Worm (Caenorhabditis elegans): ENCODE measurements around the gene polk-1.

polk-1 gene

DNA sequence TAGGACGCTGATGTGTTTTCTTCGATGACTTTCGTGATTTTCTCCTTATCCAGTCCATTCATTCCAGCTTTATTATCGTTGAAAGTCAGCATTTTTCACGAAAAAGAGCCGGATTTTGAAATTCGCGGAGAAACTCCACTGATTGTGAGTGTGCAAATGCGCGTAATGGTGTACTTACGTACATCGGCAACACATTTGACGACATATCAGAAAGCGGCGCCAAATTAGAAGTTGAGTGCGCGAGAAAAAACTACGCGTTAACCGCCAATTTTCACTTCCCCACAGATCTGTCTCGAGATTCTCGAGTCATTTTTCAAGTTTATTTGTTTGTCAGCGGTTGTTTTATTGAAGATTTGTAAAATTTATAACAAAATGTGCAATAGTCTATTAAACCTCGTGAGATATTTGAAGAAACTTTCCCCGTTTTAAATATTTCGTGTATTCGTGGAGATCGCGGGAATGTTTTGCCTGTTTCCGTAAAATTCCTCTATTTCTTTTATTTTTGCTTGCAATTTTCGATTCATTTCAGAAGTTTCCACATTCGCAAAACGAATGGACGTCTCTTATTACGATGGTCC is at the start of gene polk-1, which contains the start of gene gpr-1:
TSS of gene polk-1 (minus strand) at position 186 of the 578 bp plus-strand sequence.
TSS of gene gpr-1 (plus strand) at position 528 of the 578 bp plus-strand sequence.
- TF ChIP-seq unc-62 (GFP tag; optimal IDR thresholded peaks at IDR 0.05) = no peak

DNA sequence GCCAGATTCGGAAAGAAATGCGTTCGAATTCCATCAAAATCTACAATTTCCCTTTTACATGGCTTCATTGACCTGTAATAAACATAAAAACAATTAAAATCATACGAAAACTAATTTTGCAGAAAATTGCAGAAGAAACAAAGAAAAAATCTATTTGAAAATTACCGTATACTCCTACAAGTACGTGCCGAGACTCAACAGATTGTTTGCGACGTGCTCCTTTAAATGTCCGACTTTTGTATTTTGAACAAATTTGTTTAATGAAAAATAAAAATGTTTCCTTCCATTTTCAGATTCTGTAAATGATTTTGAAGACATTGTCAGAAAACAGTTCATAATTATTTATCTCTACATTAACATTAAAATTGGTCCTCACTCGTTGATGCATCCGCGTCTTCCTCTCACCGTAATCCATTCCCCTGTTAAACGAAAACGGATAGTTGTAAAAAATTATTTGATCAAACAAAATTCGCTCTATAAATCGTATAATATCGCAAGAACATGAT is 46.6 kb upstream of the polk-1 start, which contains the start of gene pgl-2:
TSS of gene pgl-2 (minus strand) at position 456 of the 506 bp plus-strand sequence.
- TF ChIP-seq unc-62 (GFP tag; optimal IDR thresholded peaks at IDR 0.05) = no peak

DNA sequence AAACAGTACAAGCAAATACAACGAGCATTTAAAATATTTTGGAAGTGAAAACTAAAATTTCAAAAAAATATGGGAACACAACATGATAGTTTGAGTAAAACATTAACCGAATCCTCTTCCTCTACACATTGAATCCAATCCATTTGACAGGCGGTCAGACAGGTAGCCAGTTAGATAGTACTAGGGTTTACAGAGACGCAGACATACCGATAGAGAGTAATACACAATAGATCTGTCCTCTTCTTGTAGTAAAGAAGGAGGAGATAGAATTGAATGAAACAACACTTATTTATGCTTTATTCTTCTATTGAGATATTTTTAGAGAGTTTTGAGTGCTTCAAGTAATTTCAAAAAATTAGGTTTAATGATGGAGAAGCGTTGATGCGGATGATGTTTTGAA is 40.3 kb upstream of the polk-1 start:
- TF ChIP-seq unc-62 (GFP tag; optimal IDR thresholded peaks at IDR 0.05) = no peak

DNA sequence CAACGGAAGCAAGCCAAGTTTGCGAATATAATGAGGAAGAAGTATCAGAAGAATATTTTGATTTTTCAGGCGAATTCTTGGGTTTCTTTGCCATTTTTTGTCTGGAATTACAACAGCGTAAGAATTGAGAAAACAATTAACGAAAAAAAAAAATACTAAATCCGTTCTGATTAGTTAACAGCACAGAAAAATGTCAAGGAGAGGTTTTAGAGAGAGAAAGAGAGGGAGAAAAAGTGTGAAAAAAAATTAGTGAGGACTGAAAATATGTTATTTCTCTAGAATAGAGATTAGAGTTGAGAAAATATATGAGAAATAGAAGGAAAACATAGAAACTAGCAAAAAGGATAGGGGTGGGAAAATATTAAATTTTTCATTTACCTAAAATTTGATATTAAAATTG is 39.0 kb upstream of the polk-1 start, which contains the start of gene dpy-19:
TSS of gene dpy-19 (minus strand) at position 101 of the 400 bp plus-strand sequence.
- TF ChIP-seq unc-62 (GFP tag; optimal IDR thresholded peaks at IDR 0.05) = no peak

DNA sequence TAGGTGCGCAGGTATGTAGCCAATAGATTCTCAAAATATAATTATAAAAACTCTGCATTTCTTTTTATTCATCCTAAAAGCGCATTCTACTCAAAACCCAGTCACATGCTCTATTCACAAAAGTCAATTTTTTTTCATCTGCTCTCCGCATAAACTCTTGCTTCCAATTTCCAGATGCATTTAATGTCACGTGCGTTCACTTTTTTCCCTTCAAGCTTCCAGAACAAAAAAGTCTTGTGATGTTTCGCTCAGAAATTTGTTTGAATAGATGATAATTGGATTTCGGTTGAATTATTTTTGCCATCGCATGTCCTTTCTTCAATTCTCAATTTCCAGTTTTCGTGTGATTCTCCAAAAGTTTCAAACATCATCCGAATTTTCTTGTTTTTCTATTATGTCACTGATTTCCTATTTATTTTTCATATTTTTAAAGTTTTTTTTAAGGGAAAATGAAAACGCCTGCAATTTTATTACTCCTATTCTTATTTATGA is 36.6 kb upstream of the polk-1 start, which contains the start of gene F22B7.1:
TSS of gene F22B7.1 (plus strand) at position 442 of the 492 bp plus-strand sequence.
- TF ChIP-seq unc-62 (GFP tag; optimal IDR thresholded peaks at IDR 0.05) = no peak

ce11 chrIII:8663143-8663542 is 34.8 kb upstream of the polk-1 start:
- TF ChIP-seq unc-62 (GFP tag; optimal IDR thresholded peaks at IDR 0.05) = no peak

ce11 chrIII:8658367-8658761 is 30.0 kb upstream of the polk-1 start:
- TF ChIP-seq unc-62 (GFP tag; optimal IDR thresholded peaks at IDR 0.05) = no peak

DNA sequence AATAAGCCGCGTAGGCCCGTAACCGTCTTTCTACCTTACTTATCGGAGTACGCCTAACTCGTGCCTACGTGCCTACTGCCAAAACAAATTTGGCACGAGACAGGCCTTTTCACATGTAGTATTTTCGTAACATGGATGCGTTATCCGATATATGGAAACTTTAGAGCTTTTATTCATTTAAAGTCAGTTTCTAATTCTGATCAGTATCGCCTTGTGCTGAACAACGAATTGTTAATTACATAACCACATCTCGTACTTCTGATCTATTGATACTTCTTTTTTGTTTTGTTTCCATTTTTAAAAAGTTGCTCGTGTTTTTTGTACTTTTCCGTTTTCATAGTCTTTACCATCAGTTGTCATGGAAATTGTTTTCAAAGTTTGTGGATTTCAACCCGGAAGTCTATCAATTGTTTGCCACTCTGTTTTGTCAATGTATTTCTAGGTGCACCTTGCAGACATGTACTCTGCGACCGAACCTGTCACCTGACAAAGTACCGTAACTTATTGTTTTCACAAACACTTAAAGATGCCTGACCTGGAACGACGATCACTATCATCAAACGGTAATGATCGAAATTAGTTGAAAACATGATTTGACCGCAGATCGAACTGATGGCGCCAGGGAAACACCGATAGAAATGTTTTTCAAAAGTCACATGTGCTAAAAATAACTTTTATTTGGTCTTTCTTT is 29.4 kb upstream of the polk-1 start:
- TF ChIP-seq unc-62 (GFP tag; optimal IDR thresholded peaks at IDR 0.05) = no peak

- TF ChIP-seq unc-62 (GFP tag; optimal IDR thresholded peaks at IDR 0.05) = no peak
Observed at ce11 chrIII:8656957-8657356, 28.6 kb upstream of the polk-1 start.

DNA sequence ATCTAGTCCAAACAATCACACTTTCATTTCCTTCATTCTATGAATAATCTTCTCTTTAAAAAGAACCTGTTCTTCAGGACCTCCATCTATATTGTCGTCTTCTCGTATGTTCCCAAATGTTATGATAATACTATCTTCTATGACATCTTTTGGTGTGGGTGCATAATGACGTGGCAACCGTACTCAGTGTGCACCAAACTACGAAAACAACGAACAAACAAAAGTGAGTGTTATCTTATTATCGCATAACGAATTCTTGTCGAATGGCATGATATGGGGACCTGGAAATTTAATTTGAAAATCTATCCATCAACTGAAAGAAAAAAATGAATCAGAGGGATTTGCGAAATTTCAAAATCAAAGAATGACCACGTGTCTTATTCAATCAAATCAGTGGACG is 27.7 kb upstream of the polk-1 start:
- no peak for TF ChIP-seq unc-62 (GFP tag; optimal IDR thresholded peaks at IDR 0.05)

DNA sequence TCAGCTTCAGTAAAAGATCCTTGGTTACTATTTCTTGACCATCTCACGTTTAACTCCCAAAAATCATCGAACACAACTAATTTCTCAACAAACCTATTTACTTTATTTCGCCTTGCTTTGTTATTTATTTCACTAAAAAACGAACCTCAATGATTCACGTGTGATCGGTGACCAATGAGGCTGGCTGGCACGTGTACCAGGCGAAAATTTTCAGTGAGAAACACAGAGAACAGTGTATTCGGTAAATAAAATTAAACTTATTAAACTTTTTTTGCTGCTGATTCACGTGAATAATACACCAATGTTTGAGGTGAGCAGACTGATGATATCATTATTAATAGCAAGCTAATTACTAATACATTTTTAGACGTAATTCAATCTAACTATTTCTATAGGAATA is 27.0 kb upstream of the polk-1 start:
- TF ChIP-seq unc-62 (GFP tag; optimal IDR thresholded peaks at IDR 0.05) = no peak

DNA sequence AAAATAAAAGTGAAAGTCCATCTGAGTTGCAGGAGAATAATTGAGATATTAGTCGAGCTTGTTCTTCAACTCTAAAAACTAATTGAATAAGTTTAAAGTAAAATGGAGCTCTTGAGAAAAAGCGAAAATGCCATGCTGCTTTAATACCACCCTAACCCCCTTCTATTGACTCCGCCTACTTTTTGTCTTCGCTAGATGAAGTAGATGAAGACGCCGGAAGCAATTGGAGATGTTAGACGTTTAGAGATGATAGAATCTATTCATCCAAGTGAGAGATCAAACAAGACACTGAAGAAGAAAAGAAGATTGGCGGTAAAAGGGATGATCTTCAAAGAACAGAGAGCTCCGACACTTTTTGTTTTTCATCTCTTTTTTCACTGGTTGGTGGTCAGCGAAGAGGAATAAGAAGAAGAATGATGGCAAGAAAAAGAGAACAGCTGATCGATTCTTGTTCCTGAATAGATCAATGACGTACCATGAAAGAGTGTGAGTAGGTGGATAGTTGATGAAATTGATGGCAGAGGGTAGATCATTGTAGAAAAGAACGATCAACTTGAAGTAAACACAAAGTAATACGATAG is 26.1 kb upstream of the polk-1 start:
- no peak for TF ChIP-seq unc-62 (GFP tag; optimal IDR thresholded peaks at IDR 0.05)

DNA sequence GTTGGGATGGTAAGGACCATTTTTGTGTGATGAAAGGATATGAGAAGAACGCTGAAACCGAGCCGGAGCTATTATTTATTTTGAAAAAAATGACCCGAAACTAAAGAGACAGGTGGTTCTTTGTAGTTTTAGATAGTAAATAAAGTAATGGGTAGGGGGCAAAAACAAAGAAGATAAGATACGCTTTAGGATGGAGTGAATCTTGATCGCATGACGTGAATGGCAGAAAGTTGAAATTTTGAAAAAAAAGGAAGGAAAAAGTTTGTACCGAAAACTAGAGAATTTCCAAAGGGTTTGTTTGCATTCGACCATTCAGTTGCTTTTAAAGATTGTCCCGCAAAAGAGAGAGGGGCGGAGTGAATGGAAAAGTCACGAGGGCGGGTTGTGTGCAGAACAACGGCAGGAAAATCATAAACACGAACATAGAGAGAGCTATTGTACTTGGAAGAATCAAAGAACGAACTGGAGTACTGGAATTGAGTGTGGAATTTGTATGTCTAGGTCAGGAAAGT is 25.5 kb upstream of the polk-1 start, which contains the start of gene F22B7.9:
TSS of gene F22B7.9 (minus strand) at position 51 of the 512 bp plus-strand sequence.
- no peak for TF ChIP-seq unc-62 (GFP tag; optimal IDR thresholded peaks at IDR 0.05)

DNA sequence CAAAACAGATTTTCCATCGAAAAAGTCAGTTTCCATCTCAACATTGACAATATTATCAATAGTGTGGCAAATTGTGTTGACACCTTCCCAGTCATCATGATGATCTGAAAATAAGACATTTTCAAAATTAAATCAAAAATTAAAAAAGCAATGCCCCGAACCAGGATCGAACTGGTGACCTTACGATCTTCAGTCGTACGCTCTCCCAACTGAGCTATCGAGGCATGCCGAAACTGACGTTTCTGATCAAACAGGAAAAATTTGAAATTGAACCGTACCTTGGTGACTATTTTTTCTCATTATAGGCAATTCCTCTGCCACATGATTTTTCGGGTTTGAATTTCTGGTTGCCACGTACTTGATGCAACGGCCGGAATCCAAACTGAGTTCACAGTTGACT is 25.1 kb upstream of the polk-1 start:
- no peak for TF ChIP-seq unc-62 (GFP tag; optimal IDR thresholded peaks at IDR 0.05)

- no peak for TF ChIP-seq unc-62 (GFP tag; optimal IDR thresholded peaks at IDR 0.05)
Observed at ce11 chrIII:8652922-8653321, 24.5 kb upstream of the polk-1 start.

ce11 chrIII:8652112-8652694 is 23.8 kb upstream of the polk-1 start:
- TF ChIP-seq unc-62 (GFP tag; optimal IDR thresholded peaks at IDR 0.05) = no peak

All from whole organism, dauer.